Fruit fly (Drosophila melanogaster) whole organism, wandering third instar larva: ENCODE data around the gene CG33282.

ENCODE experiments used
- Hr78 ChIP-seq: fragments of >200 bp; optimal IDR thresholded peaks from 2 replicates; lab custom pipeline; 2017; ENCODE audit warnings: missing biosample characterization, missing genetic modification characterization
- Mio ChIP-seq: sonication (Bioruptor generic); optimal IDR thresholded peaks from 2 replicates; lab custom pipeline; 2016; ENCODE audit warnings: missing biosample characterization, missing genetic modification characterization
- br ChIP-seq: fragments of 200-800 bp; sonication (Bioruptor generic); optimal IDR thresholded peaks from 2 replicates; lab custom pipeline; 2016; ENCODE audit warnings: missing biosample characterization, missing genetic modification characterization
- dmrt93B ChIP-seq: fragments of 200-800 bp; sonication (Bioruptor generic); optimal IDR thresholded peaks from 2 replicates; lab custom pipeline; 2018; ENCODE audit warnings: missing biosample characterization, mild to moderate bottlenecking, missing genetic modification characterization
- h ChIP-seq: fragments of 200-800 bp; sonication (Bioruptor generic); optimal IDR thresholded peaks from 3 replicates; lab custom pipeline; 2016; ENCODE audit warnings: missing biosample characterization, mild to moderate bottlenecking, missing genetic modification characterization
- sv ChIP-seq: fragments of 200-800 bp; sonication (Bioruptor generic); optimal IDR thresholded peaks from 3 replicates; lab custom pipeline; 2016; ENCODE audit warnings: missing biosample characterization, missing genetic modification characterization

DNA sequence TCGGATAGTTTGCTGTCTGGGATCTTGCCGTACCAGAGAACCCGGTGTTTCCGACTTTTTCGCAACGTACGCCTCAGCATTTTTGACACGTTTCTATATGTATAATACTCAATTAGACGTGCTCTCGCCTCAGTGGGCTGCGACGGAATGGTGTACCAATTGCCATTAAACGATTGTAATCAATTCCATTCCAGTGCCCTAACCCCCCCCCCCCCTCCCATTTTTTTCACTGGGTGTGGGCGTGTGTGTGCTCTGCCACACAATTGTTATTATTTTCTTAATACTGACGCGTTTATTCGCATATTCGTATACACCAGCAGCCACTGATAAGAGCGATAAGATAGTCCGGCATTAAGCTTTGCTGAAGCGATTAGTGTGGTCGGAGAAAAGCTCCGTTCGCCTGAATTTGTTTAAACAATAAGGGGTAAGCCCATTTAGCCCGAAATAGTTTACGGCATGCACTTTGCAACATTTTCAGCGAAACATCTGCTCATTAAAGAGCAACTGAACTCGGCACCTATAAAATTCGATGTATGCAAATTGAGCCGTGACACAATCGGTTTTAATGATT, 41.5 kb downstream of the CG33282 start:
- TF ChIP-seq br (GFP tag; lab: Kevin White, UChicago), result no peak
- peak; percentile 50 for TF ChIP-seq h
- no peak for TF ChIP-seq dmrt93B (GFP tag; lab: Kevin White, UChicago)
- no peak for TF ChIP-seq sv (GFP tag; lab: Kevin White, UChicago)
- no peak for TF ChIP-seq Hr78 (GFP tag; lab: Kevin White, UChicago)
- no peak for TF ChIP-seq Mio (GFP tag; lab: Kevin White, UChicago)
